Fruit fly (Drosophila melanogaster) whole organism, prepupa: Measurements from ENCODE around the gene CG32147.

Experiments used
- CG10669 ChIP-seq: fragments of 200-800 bp; sonication (Bioruptor generic); optimal IDR thresholded peaks from 3 replicates; lab custom pipeline; 2018; ENCODE audit warnings: missing biosample characterization, mild to moderate bottlenecking, missing genetic modification characterization, moderate library complexity
- CG11902 ChIP-seq: fragments of 200-800 bp; sonication (Bioruptor generic); optimal IDR thresholded peaks from 3 replicates; lab custom pipeline; 2016; ENCODE audit warnings: missing biosample characterization, missing genetic modification characterization
- CG15336 ChIP-seq: fragments of 200-800 bp; sonication (Bioruptor generic); IDR thresholded peaks from 2 replicates; pipeline ENCODE4 v1.3.6; 2022; ENCODE audit warnings: missing biosample characterization, missing genetic modification characterization
- CG1621 ChIP-seq: fragments of 200-800 bp; sonication (Bioruptor generic); optimal IDR thresholded peaks from 3 replicates; lab custom pipeline; 2018; ENCODE audit warnings: missing biosample characterization, mild to moderate bottlenecking, missing genetic modification characterization
- CG32006 ChIP-seq: fragments of 200-800 bp; sonication (Bioruptor generic); optimal IDR thresholded peaks from 3 replicates; lab custom pipeline; 2017; ENCODE audit warnings: missing biosample characterization, mild to moderate bottlenecking, missing genetic modification characterization
- CG34406 ChIP-seq: fragments of 200-800 bp; sonication (Bioruptor generic); optimal IDR thresholded peaks from 3 replicates; lab custom pipeline; 2016; ENCODE audit warnings: missing biosample characterization, missing genetic modification characterization
- CG3919 ChIP-seq: fragments of 200-800 bp; sonication (Bioruptor generic); optimal IDR thresholded peaks from 3 replicates; lab custom pipeline; 2016; ENCODE audit warnings: missing biosample characterization, missing genetic modification characterization
- CG6163 ChIP-seq: fragments of 200-800 bp; sonication (Bioruptor generic); IDR thresholded peaks from 3 replicates; pipeline ENCODE4 v1.3.6; 2022; ENCODE audit warnings: missing biosample characterization, missing genetic modification characterization
- CG6854 ChIP-seq: fragments of 200-800 bp; sonication (Bioruptor generic); optimal IDR thresholded peaks from 2 replicates; lab custom pipeline; 2017; ENCODE audit warnings: missing biosample characterization, mild to moderate bottlenecking, missing genetic modification characterization
- CG8119 ChIP-seq: fragments of 200-800 bp; sonication (Bioruptor generic); IDR thresholded peaks from 3 replicates; pipeline ENCODE4 v1.3.6; 2022; ENCODE audit warnings: missing biosample characterization, missing genetic modification characterization
- CG8632 ChIP-seq: fragments of 200-800 bp; sonication (Bioruptor generic); optimal IDR thresholded peaks from 3 replicates; lab custom pipeline; 2016; ENCODE audit warnings: missing biosample characterization, missing genetic modification characterization
- Eip78C ChIP-seq: fragments of 200-800 bp; sonication (Bioruptor generic); peaks from one replicate; lab custom pipeline; 2016; ENCODE audit warnings: missing biosample characterization, missing genetic modification characterization
- Eip93F ChIP-seq: fragments of 200-800 bp; sonication (Bioruptor generic); optimal IDR thresholded peaks from 2 replicates; lab custom pipeline; 2016; ENCODE audit warnings: missing biosample characterization, mild to moderate bottlenecking, missing genetic modification characterization
- Ets96B ChIP-seq: fragments of 200-800 bp; optimal IDR thresholded peaks from 2 replicates; lab custom pipeline; 2019; ENCODE audit warnings: missing biosample characterization, mild to moderate bottlenecking, missing genetic modification characterization, moderate library complexity
- Hr39 ChIP-seq: fragments of 200-800 bp; sonication (Bioruptor generic); optimal IDR thresholded peaks from 2 replicates; lab custom pipeline; 2016; ENCODE audit warnings: missing biosample characterization, missing genetic modification characterization
- Lpt ChIP-seq: fragments of 200-800 bp; sonication (Bioruptor generic); optimal IDR thresholded peaks from 3 replicates; lab custom pipeline; 2016; ENCODE audit warnings: missing biosample characterization, missing genetic modification characterization
- Met ChIP-seq: fragments of 200-800 bp; sonication (Bioruptor generic); optimal IDR thresholded peaks from 3 replicates; lab custom pipeline; 2016; ENCODE audit warnings: missing biosample characterization, missing genetic modification characterization
- Smox ChIP-seq: fragments of 200-800 bp; sonication (Bioruptor generic); optimal IDR thresholded peaks from 3 replicates; lab custom pipeline; 2016; ENCODE audit warnings: missing biosample characterization, missing genetic modification characterization
- Sox14 ChIP-seq: fragments of 200-800 bp; sonication (Bioruptor generic); optimal IDR thresholded peaks from 3 replicates; lab custom pipeline; 2016; ENCODE audit warnings: missing biosample characterization, missing genetic modification characterization
- Sox15 ChIP-seq: fragments of 200-800 bp; sonication (Bioruptor generic); optimal IDR thresholded peaks from 3 replicates; lab custom pipeline; 2016; ENCODE audit warnings: missing biosample characterization, missing genetic modification characterization
- achi ChIP-seq: fragments of 200-800 bp; sonication (Bioruptor generic); optimal IDR thresholded peaks from 3 replicates; lab custom pipeline; 2016; ENCODE audit warnings: missing biosample characterization, missing genetic modification characterization
- acj6 ChIP-seq: fragments of 200-800 bp; sonication (Bioruptor generic); optimal IDR thresholded peaks from 3 replicates; lab custom pipeline; 2016; ENCODE audit warnings: missing biosample characterization, missing genetic modification characterization
- eg ChIP-seq: fragments of 200-800 bp; sonication (Bioruptor generic); IDR thresholded peaks from 3 replicates; pipeline ENCODE4 v1.3.6; 2022; ENCODE audit warnings: missing biosample characterization, missing genetic modification characterization
- esn ChIP-seq: fragments of 200-800 bp; sonication (Bioruptor generic); optimal IDR thresholded peaks from 2 replicates; lab custom pipeline; 2016; ENCODE audit warnings: missing biosample characterization, mild to moderate bottlenecking, missing genetic modification characterization, moderate library complexity
- fd85E ChIP-seq: fragments of 200-800 bp; sonication (Bioruptor generic); optimal IDR thresholded peaks from 3 replicates; lab custom pipeline; 2016; ENCODE audit warnings: missing biosample characterization, missing genetic modification characterization
- fkh ChIP-seq: fragments of 200-800 bp; sonication (Bioruptor generic); optimal IDR thresholded peaks from 3 replicates; lab custom pipeline; 2017; ENCODE audit warnings: missing biosample characterization, mild to moderate bottlenecking, missing genetic modification characterization, moderate library complexity
- net ChIP-seq: fragments of 200-800 bp; sonication (Bioruptor generic); optimal IDR thresholded peaks from 3 replicates; lab custom pipeline; 2016; ENCODE audit warnings: missing biosample characterization, missing genetic modification characterization
- salr ChIP-seq, 2 experiments: fragments of 200-800 bp; sonication (Bioruptor generic); optimal IDR thresholded peaks; 3 replicates each; lab custom pipeline; 2016 to 2018; ENCODE audit warnings: missing biosample characterization in 2 of 2, missing genetic modification characterization in 2 of 2, mild to moderate bottlenecking in 1 of 2
- spab ChIP-seq: fragments of 200-800 bp; sonication (Bioruptor generic); optimal IDR thresholded peaks from 2 replicates; lab custom pipeline; 2017; ENCODE audit warnings: missing biosample characterization, mild to moderate bottlenecking, missing genetic modification characterization, missing genetic modification reagents
- ss ChIP-seq, 2 experiments: fragments of 200-800 bp; sonication (Bioruptor generic); optimal IDR thresholded peaks; 2 replicates in 1 of 2; 3 replicates in 1 of 2; lab custom pipeline; 2017 to 2018; ENCODE audit warnings: mild to moderate bottlenecking in 2 of 2, missing biosample characterization in 2 of 2, missing genetic modification characterization in 2 of 2, moderate library complexity in 1 of 2
- svp ChIP-seq: fragments of 200-800 bp; sonication (Bioruptor generic); peaks from one replicate; lab custom pipeline; 2016; ENCODE audit warnings: missing biosample characterization, missing genetic modification characterization
- topi ChIP-seq: fragments of 200-800 bp; sonication (Bioruptor generic); optimal IDR thresholded peaks from 3 replicates; lab custom pipeline; 2016; ENCODE audit warnings: missing biosample characterization, missing genetic modification characterization
- vri ChIP-seq: fragments of 200-800 bp; sonication (Bioruptor generic); optimal IDR thresholded peaks from 3 replicates; lab custom pipeline; 2016; ENCODE audit warnings: missing biosample characterization, mild to moderate bottlenecking, missing genetic modification characterization

The CG32147 gene

dm6 chr3L:15142004-15142890, 1.6 kb downstream of the CG32147 start, which contains the start of gene Pdi (continued):
- peak; percentile 41 for TF ChIP-seq CG6854
- peak; percentile 23 for TF ChIP-seq achi (GFP tag; lab: Kevin White, UChicago)
- TF ChIP-seq Eip78C (GFP tag; lab: Kevin White, UChicago) = peak; percentile 81
- no peak for TF ChIP-seq fkh (GFP tag; lab: Kevin White, UChicago)
- peak; percentile 35 for TF ChIP-seq esn

DNA sequence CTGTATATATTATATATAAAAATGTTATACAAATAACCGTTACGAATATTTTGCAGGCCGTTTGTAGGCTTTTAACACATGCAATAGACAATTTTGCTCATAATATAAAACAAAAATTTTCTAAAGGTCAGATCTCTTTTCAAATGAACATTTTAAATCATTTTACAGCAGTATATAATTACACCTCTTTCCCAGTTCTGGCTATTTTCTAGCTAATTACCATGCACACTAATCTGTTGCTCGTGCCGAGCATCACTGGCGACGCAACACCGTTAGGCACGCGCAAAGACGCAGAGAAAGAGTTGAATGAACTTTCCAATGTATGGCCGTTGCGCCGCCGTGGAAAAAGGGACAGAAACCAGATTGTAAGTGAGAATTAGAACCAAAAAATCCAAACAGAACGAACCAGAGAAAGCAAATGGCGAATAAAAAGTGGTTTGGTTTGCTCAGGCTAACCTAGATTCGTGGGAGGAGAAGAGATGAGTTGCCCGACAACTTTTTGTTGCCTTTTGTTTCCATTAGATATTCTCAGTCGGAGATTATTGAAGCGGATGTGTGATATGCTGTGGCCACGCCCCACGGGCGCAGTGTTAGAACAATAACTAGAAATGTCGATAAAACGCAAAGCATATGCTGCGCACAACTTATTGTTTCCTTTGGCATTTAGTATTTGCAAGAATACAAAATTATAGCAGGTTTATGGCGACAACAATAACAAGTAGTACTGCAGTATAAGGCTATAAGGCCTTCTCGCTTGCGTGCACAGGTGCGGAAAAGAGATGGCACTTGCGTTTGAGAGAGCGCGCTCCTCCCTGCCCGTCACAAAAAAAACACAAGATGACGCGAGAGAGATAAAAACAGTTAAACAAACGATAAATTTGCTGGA, 2.5 kb downstream of the CG32147 start:
- TF ChIP-seq Sox14 (GFP tag; lab: Kevin White, UChicago) (peak; percentile 45), CG8632 (GFP tag; lab: Kevin White, UChicago) (no peak), achi (GFP tag; lab: Kevin White, UChicago) (no peak), ss (GFP tag; optimal IDR thresholded peaks at IDR 0.05; lab: Kevin White, UChicago) (peak; percentile 17 to 48), Sox15 (no peak), fd85E (GFP tag; lab: Kevin White, UChicago) (no peak), Eip93F (GFP tag; lab: Kevin White, UChicago) (no peak), Lpt (peak; percentile 61), Met (GFP tag; lab: Kevin White, UChicago) (peak; percentile 62), Hr39 (GFP tag; lab: Kevin White, UChicago) (peak; percentile 11), CG32006 (GFP tag; lab: Kevin White, UChicago) (peak; percentile 52), acj6 (GFP tag; lab: Kevin White, UChicago) (peak; percentile 12), CG1621 (tag; lab: Kevin White, UChicago) (peak; percentile 14), CG8119 (GFP tag; lab: Robert Waterston, UW) (peak; percentile 51), esn (peak; percentile 46), CG3919 (GFP tag; lab: Kevin White, UChicago) (peak; percentile 25), svp (GFP tag; lab: Kevin White, UChicago) (no peak), Eip78C (GFP tag; lab: Kevin White, UChicago) (peak; percentile 62), eg (GFP tag; lab: Robert Waterston, UW) (peak; percentile 50), fkh (GFP tag; lab: Kevin White, UChicago) (peak; percentile 59), CG15336 (GFP tag; lab: Robert Waterston, UW) (peak; percentile 49; the same call in 1 of the 2 replicates), CG6163 (peak; percentile 71), Smox (GFP tag; lab: Kevin White, UChicago) (peak; percentile 9), spab (no peak), net (peak; percentile 54), CG10669 (peak; percentile 9), CG11902 (GFP tag; lab: Kevin White, UChicago) (no peak), vri (GFP tag; lab: Kevin White, UChicago) (peak; percentile 55), salr (GFP tag; optimal IDR thresholded peaks at IDR 0.05; lab: Kevin White, UChicago) (peak in 1 of 2 experiments; percentile 18), CG34406 (GFP tag; lab: Kevin White, UChicago) (no peak)
- TF ChIP-seq, all 60 proteins: peak for 21

- peak; percentile 19; the same call in 1 of the 3 replicates for TF ChIP-seq CG6163
- TF ChIP-seq CG15336 (GFP tag; lab: Robert Waterston, UW) = no peak
- TF ChIP-seq Eip78C (GFP tag; lab: Kevin White, UChicago) = peak; percentile 41
- peak; percentile 96 for TF ChIP-seq vri (GFP tag; lab: Kevin White, UChicago)
- peak; percentile 64 for TF ChIP-seq svp (GFP tag; lab: Kevin White, UChicago)
- TF ChIP-seq eg (GFP tag; lab: Robert Waterston, UW) = peak; percentile 34; the same call in 1 of the 3 replicates
- TF ChIP-seq Ets96B = no peak
- no peak for TF ChIP-seq topi (GFP tag; lab: Kevin White, UChicago)
- no peak for TF ChIP-seq Smox (GFP tag; lab: Kevin White, UChicago)
Measured at dm6 chr3L:15140268-15140957, 3.4 kb downstream of the CG32147 start.
